Worm (Caenorhabditis elegans) whole organism, L4/young adult: ENCODE results near the gene slrp-1.

Experiments
- W03F9.2 ChIP-seq: fragments of 150-350 bp; optimal IDR thresholded peaks from 2 replicates; lab custom pipeline; 2014; ENCODE audit warnings: missing biosample characterization, missing genetic modification characterization
- dao-5 ChIP-seq: sonication (generic microtip); optimal IDR thresholded peaks from 2 replicates; lab custom pipeline; 2016; ENCODE audit warnings: missing genotype, missing genetic modification characterization, moderate library complexity, missing compliant biosample characterization
- him-1 ChIP-seq: sonication (generic microtip); optimal IDR thresholded peaks from 2 replicates; lab custom pipeline; 2016; ENCODE audit warnings: missing genotype, missing genetic modification reagents, missing genetic modification characterization, missing compliant biosample characterization

- no peak for TF ChIP-seq him-1
- no peak for TF ChIP-seq W03F9.2 (tag; lab: Kevin White, UChicago)
- TF ChIP-seq dao-5 (tag; lab: Kevin White, UChicago): no peak
Observed at ce11 chrV:13536058-13536579, 29.5 kb upstream of the slrp-1 start, which contains the start of gene frpr-5.
